Worm (Caenorhabditis elegans): ENCODE data around the gene nlp-19.

nlp-19 gene

DNA sequence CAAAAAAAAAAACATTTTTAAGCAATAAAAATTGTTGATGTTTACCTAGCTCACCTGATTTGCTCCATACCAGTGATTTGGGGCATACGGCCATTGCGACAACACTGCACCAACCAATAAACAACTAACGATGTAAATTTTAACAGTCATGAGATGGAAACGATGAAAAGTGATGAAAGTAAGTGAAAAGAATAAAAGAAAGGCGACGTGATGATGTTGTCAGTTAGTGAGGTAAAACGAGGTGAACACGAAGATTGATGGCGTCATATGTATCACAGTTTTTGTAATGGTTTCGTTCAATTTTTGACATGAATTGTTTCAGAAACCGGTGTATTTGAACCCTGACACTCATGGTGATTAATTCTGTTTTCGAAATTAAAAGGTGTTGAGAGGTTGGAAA is 7.4 kb upstream of the nlp-19 start, which contains the start of gene K09C8.7:
Gene K09C8.7, minus strand, starts transcription at position 226 of the 400 bp plus-strand sequence.
- TF ChIP-seq skn-1 (tag; optimal IDR thresholded peaks at IDR 0.05), result no peak
- no peak for TF ChIP-seq elt-3 (tag; optimal IDR thresholded peaks at IDR 0.05)
- no peak for TF ChIP-seq nhr-85 (tag)
- TF ChIP-seq blmp-1 (tag; optimal IDR thresholded peaks at IDR 0.05), result peak; percentile 60
- TF ChIP-seq lin-35 (GFP tag; optimal IDR thresholded peaks at IDR 0.05), result peak in 1 of 2 experiments; percentile 9
- no peak for TF ChIP-seq lin-15B (tag; optimal IDR thresholded peaks at IDR 0.05)

DNA sequence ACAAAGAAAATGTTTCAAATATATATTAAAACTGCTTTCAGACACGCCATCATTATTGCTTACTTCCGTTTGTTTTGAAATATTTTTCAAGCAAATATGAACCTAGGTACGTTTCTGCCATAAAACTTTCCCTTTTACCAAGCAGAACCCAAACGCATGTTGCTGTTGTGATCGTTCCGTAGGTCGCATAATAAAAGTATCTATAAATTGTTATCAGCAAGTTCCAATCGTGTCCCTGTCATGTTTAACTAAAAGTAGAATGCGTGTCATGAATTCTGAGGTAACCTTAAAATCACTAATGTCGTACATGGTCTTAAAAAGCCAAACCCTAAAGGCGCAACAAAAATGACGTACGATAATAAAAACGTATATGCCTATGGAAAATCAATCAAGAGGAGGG is 6.6 kb upstream of the nlp-19 start:
- TF ChIP-seq isw-1 (GFP tag; IDR thresholded peaks at IDR 0.05) (no peak), fkh-4 (tag; optimal IDR thresholded peaks at IDR 0.05; ENCODE audit: borderline replicate concordance) (no peak), zip-4 (GFP tag; optimal IDR thresholded peaks at IDR 0.05) (no peak), blmp-1 (tag; optimal IDR thresholded peaks at IDR 0.05) (no peak), C16A3.4 (tag; optimal IDR thresholded peaks at IDR 0.05) (no peak), ces-1 (GFP tag; optimal IDR thresholded peaks at IDR 0.05) (no peak), rnt-1 (tag; optimal IDR thresholded peaks at IDR 0.05) (no peak)

DNA sequence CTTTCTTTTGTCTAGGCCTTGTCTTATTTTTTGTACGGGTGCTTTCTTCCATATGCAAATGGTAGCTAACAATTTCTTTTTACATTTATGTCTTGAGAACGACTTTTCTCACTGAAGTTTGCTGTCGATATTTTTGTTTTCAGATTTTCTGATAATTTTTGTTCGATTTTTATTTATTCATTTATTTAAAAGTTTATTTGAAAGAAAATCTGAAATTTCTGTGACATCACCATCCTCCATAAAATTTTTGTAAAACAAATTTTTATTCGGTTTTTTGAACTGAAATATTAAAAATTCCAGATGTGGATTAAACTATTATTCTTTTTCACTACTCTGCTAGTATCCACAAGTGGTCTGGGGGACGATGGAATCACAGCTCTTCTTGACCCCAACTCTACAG is 4.7 kb upstream of the nlp-19 start, which contains the start of gene pbo-4:
Gene pbo-4, plus strand, starts transcription at position 301 of the 400 bp plus-strand sequence.
- TF ChIP-seq nhr-237 (tag; optimal IDR thresholded peaks at IDR 0.05), result no peak
- TF ChIP-seq aly-2 (tag; optimal IDR thresholded peaks at IDR 0.05), result no peak
- no peak for TF ChIP-seq sox-4 (tag; optimal IDR thresholded peaks at IDR 0.05)
- no peak for TF ChIP-seq jun-1 (tag; optimal IDR thresholded peaks at IDR 0.05)
- no peak for TF ChIP-seq lin-39 (tag; optimal IDR thresholded peaks at IDR 0.05)
- no peak for TF ChIP-seq elt-2 (tag; optimal IDR thresholded peaks at IDR 0.05)
- TF ChIP-seq nhr-90 (tag; optimal IDR thresholded peaks at IDR 0.05; ENCODE audit: poor library complexity), result no peak
- TF ChIP-seq fos-1 (tag; optimal IDR thresholded peaks at IDR 0.05), result no peak
- no peak for TF ChIP-seq Y116A8C.19 (tag; optimal IDR thresholded peaks at IDR 0.05; ENCODE audit: borderline replicate concordance)
- no peak for TF ChIP-seq vab-15 (tag; optimal IDR thresholded peaks at IDR 0.05)
- TF ChIP-seq alr-1 (tag; optimal IDR thresholded peaks at IDR 0.05; ENCODE audit: borderline replicate concordance), result no peak
- no peak for TF ChIP-seq irx-1 (tag; optimal IDR thresholded peaks at IDR 0.05)
- no peak for TF ChIP-seq aha-1 (tag; optimal IDR thresholded peaks at IDR 0.05)
- no peak for TF ChIP-seq lir-3 (tag; optimal IDR thresholded peaks at IDR 0.05; ENCODE audit: poor library complexity)
- TF ChIP-seq egl-13 (tag; optimal IDR thresholded peaks at IDR 0.05), result no peak
- no peak for TF ChIP-seq unc-98 (GFP tag; IDR thresholded peaks at IDR 0.05)
- no peak for TF ChIP-seq rnt-1 (tag; optimal IDR thresholded peaks at IDR 0.05)
- no peak for TF ChIP-seq ceh-8 (GFP tag; optimal IDR thresholded peaks at IDR 0.05)

DNA sequence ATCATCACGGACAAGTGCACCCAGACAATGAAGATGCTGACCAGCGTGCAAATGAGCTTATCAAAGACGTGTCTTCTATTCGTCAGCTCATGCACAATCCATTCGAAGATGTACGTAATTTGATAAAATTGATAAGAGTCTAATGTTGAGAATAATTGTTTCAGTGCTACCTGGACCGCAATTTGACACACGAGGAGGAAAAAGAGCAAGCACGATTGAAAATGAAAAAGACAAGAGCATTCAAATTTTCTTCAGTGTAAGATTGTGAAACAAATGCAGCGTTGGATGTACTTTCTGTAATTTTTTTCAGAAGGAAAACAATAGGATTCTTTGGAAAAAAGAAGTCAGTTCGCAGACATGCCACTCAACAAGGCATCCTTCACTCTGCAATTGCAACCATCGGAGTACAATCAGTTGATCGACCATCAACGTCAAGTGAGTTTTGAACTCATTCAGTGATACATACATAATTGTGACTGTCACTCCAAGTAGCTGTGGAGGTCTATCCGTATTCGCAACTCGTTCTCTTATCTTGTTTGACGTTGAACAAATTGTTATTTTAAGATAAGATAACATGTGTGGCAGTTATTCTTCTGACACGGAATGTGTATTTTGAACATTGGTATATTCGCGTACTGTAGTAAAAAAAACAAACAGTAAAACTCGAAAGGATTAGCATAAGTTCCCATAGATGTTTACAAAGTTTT is 1.4 kb upstream of the nlp-19 start:
- TF ChIP-seq elt-2 (tag; optimal IDR thresholded peaks at IDR 0.05) (peak; percentile 5), blmp-1 (tag; optimal IDR thresholded peaks at IDR 0.05) (no peak)

DNA sequence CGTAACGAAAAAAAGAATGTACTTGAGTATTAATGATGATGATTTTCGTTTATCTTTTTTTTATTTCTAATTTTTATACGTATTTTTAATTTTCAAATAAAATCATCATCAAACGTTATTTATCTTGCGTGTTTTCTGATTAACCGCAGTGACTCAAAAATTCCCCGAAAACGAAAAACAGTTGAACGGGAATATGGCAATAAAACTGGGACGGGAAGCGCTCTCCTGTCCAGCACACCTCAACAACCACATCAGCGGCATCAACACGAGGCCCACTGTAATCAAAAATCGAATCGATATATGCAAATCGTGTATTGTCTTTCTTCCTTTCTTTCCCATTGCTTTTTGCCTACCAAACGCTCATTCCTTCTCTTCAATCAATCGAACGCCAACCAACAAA is 609 bp downstream of the nlp-19 start, which contains the start of gene K09C8.2:
Gene K09C8.2, plus strand, starts transcription at position 301 of the 400 bp plus-strand sequence.
- TF ChIP-seq C16A3.4 (tag; optimal IDR thresholded peaks at IDR 0.05), result no peak
- no peak for TF ChIP-seq ces-1 (GFP tag; optimal IDR thresholded peaks at IDR 0.05)
- TF ChIP-seq unc-86 (tag; optimal IDR thresholded peaks at IDR 0.05), result no peak
- TF ChIP-seq F16B12.6 (tag; optimal IDR thresholded peaks at IDR 0.05), result no peak
- no peak for TF ChIP-seq lir-3 (tag; optimal IDR thresholded peaks at IDR 0.05; ENCODE audit: poor library complexity)
- no peak for TF ChIP-seq nhr-28 (tag; optimal IDR thresholded peaks at IDR 0.05)
- no peak for TF ChIP-seq swsn-7 (tag; optimal IDR thresholded peaks at IDR 0.05)
- TF ChIP-seq pax-3 (tag; optimal IDR thresholded peaks at IDR 0.05), result no peak
- no peak for TF ChIP-seq hlh-4 (tag; optimal IDR thresholded peaks at IDR 0.05)
- TF ChIP-seq snpc-4 (tag; optimal IDR thresholded peaks at IDR 0.05), result no peak
- no peak for TF ChIP-seq ceh-82 (tag; optimal IDR thresholded peaks at IDR 0.05)
- no peak for TF ChIP-seq fkh-4 (tag; optimal IDR thresholded peaks at IDR 0.05; ENCODE audit: borderline replicate concordance)
- no peak for TF ChIP-seq sup-37 (GFP tag; optimal IDR thresholded peaks at IDR 0.05)
- TF ChIP-seq lsy-2 (tag; optimal IDR thresholded peaks at IDR 0.05), result no peak
- TF ChIP-seq ceh-90 (tag; optimal IDR thresholded peaks at IDR 0.05), result no peak
- TF ChIP-seq nhr-85 (tag), result no peak

Data from whole organism, L1 larva.